Fruit fly (Drosophila melanogaster): ENCODE results near the gene CG8478.
A peak's percentile ranks its signal among the peaks of the same experiment; 100 is the strongest.

The CG8478 gene

dm6 chr3R:9791177-9791806, 27.8 kb downstream of the CG8478 start, which contains the start of the genes CG12945 and CG8507 (continued):
- no peak; the same call in 1 of the 2 replicates for TF ChIP-seq Atf6 (GFP tag; IDR thresholded peaks at IDR 0.05)
- peak; percentile 47 for TF ChIP-seq YL-1 (GFP tag; optimal IDR thresholded peaks at IDR 0.05)
- TF ChIP-seq CG1233 (GFP tag; optimal IDR thresholded peaks at IDR 0.05): no peak
- 0 out of 2 replicates have a peak, but pooled peaks have one; percentile 9 for TF ChIP-seq CG6689 (GFP tag; IDR thresholded peaks at IDR 0.05)
- no peak for TF ChIP-seq Lhr (GFP tag; optimal IDR thresholded peaks at IDR 0.05)
- TF ChIP-seq CG18011 (GFP tag; optimal IDR thresholded peaks at IDR 0.05): peak; percentile 28
- no peak for TF ChIP-seq CG30431 (GFP tag; optimal IDR thresholded peaks at IDR 0.05)
- no peak for TF ChIP-seq CG7745 (tag; optimal IDR thresholded peaks at IDR 0.05)
- no peak for TF ChIP-seq maf-S (GFP tag; optimal IDR thresholded peaks at IDR 0.05)
- TF ChIP-seq slp2 (GFP tag; optimal IDR thresholded peaks at IDR 0.05): no peak
- peak; percentile 66 for TF ChIP-seq Rfx (GFP tag; IDR thresholded peaks at IDR 0.05)
- peak; percentile 8 for TF ChIP-seq CG15479 (GFP tag; optimal IDR thresholded peaks at IDR 0.05)
- peak; percentile 96 for TF ChIP-seq Sry-β (GFP tag; optimal IDR thresholded peaks at IDR 0.05)
- TF ChIP-seq CG43689 (GFP tag; IDR thresholded peaks at IDR 0.05): no peak
- TF ChIP-seq CG4617 (GFP tag; optimal IDR thresholded peaks at IDR 0.05; ENCODE audit: borderline replicate concordance): peak; percentile 41
- TF ChIP-seq gsb-n (tag; optimal IDR thresholded peaks at IDR 0.05): no peak
- no peak for TF ChIP-seq BtbVII (GFP tag; optimal IDR thresholded peaks at IDR 0.05)
- TF ChIP-seq CHES-1-like (GFP tag; optimal IDR thresholded peaks at IDR 0.05): peak; percentile 54
- no peak for TF ChIP-seq gcm2 (GFP tag; optimal IDR thresholded peaks at IDR 0.05)
- TF ChIP-seq fd64A (GFP tag; optimal IDR thresholded peaks at IDR 0.05): no peak
- no peak for TF ChIP-seq CkIIα-i1 (GFP tag; IDR thresholded peaks at IDR 0.05)
- TF ChIP-seq chm (GFP tag; IDR thresholded peaks at IDR 0.05): no peak
- no peak for TF ChIP-seq ewg (GFP tag; optimal IDR thresholded peaks at IDR 0.05)
- TF ChIP-seq caup (GFP tag; optimal IDR thresholded peaks at IDR 0.05; ENCODE audit: severe bottlenecking): no peak
- TF ChIP-seq CG7372 (GFP tag; IDR thresholded peaks at IDR 0.05): no peak
- TF ChIP-seq D19A (tag; optimal IDR thresholded peaks at IDR 0.05): no peak
- TF ChIP-seq CG15269 (tag; optimal IDR thresholded peaks at IDR 0.05): no peak
- no peak for TF ChIP-seq Usf (GFP tag; optimal IDR thresholded peaks at IDR 0.05)
- peak; percentile 85 for TF ChIP-seq Med (GFP tag)
- no peak for TF ChIP-seq klu (GFP tag; IDR thresholded peaks at IDR 0.05)
- peak; percentile 44 for TF ChIP-seq Ets97D (GFP tag; optimal IDR thresholded peaks at IDR 0.05)
- TF ChIP-seq vnd (GFP tag; IDR thresholded peaks at IDR 0.05; ENCODE audit: partially characterized antibody): no peak
- TF ChIP-seq ase (GFP tag; IDR thresholded peaks at IDR 0.05): no peak
- TF ChIP-seq CG7928 (GFP tag; optimal IDR thresholded peaks at IDR 0.05): no peak
- no peak; the same call in 1 of the 2 replicates for TF ChIP-seq esg (GFP tag; conservative IDR thresholded peaks at IDR 0.05)
- no peak for TF ChIP-seq lov (optimal IDR thresholded peaks at IDR 0.05)
- TF ChIP-seq lov (GFP tag; IDR thresholded peaks at IDR 0.05): no peak
- TF ChIP-seq CG11398 (GFP tag; optimal IDR thresholded peaks at IDR 0.05): no peak
- no peak for TF ChIP-seq onecut (GFP tag; IDR thresholded peaks at IDR 0.05)
- TF ChIP-seq CG15073 (GFP tag; optimal IDR thresholded peaks at IDR 0.05): no peak
- TF ChIP-seq dan (GFP tag; IDR thresholded peaks at IDR 0.05): no peak
- no peak for TF ChIP-seq CG10543 (GFP tag; optimal IDR thresholded peaks at IDR 0.05)
- TF ChIP-seq CG31441 (GFP tag; IDR thresholded peaks at IDR 0.05): no peak
- TF ChIP-seq CG6654 (GFP tag; optimal IDR thresholded peaks at IDR 0.05): no peak
- no peak for TF ChIP-seq CG12071 (GFP tag; optimal IDR thresholded peaks at IDR 0.05)
- no peak for TF ChIP-seq CG2889 (GFP tag; IDR thresholded peaks at IDR 0.05)
- no peak for TF ChIP-seq en (GFP tag; optimal IDR thresholded peaks at IDR 0.05)
- TF ChIP-seq CG7963 (GFP tag; IDR thresholded peaks at IDR 0.05; ENCODE audit: partially characterized antibody): no peak
- no peak for TF ChIP-seq Gsc (GFP tag; IDR thresholded peaks at IDR 0.05)
- no peak for TF ChIP-seq tx (GFP tag; optimal IDR thresholded peaks at IDR 0.05)
- peak; percentile 48 for TF ChIP-seq CG18262 (tag; optimal IDR thresholded peaks at IDR 0.05)

Measured in whole organism, embryonic.